Fruit fly (Drosophila melanogaster): ENCODE data around the gene CG46320.

CG46320 gene

DNA sequence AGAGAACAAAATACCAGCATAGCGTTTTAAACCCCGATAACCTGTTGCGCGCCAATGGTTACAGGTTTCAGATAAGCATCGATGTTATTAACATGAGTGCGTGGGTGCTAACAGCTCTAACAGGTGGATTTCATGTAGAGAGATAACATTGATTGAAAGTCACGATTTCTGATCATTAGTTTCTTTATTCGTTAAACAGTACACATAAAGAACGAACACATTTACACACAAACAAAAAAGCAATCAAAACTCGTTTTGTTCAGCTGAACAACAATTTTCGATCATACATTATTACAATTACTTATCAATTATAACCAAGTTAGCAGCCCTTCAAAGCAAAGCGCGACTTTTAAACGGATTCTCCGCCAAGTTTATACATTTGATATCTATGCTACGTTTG lies 125.7 kb downstream of the CG46320 start (continued):
- TF ChIP-seq CG17829 (tag; optimal IDR thresholded peaks at IDR 0.05) (peak; percentile 20), peb (GFP tag; IDR thresholded peaks at IDR 0.05) (no peak), jumu (GFP tag; optimal IDR thresholded peaks at IDR 0.05) (no peak), gce (GFP tag; IDR thresholded peaks at IDR 0.05) (no peak), yki (optimal IDR thresholded peaks at IDR 0.05) (no peak), CG10654 (GFP tag; optimal IDR thresholded peaks at IDR 0.05) (peak; percentile 23), CG9817 (tag; optimal IDR thresholded peaks at IDR 0.05) (no peak), CG2712 (tag; optimal IDR thresholded peaks at IDR 0.05) (peak; percentile 52), CG15479 (GFP tag; optimal IDR thresholded peaks at IDR 0.05) (no peak), kni (GFP tag; optimal IDR thresholded peaks at IDR 0.05) (no peak), kay (GFP tag; optimal IDR thresholded peaks at IDR 0.05) (peak; percentile 17), CG5245 (GFP tag; optimal IDR thresholded peaks at IDR 0.05) (peak; percentile 27), CG2199 (GFP tag; IDR thresholded peaks at IDR 0.05) (no peak), lmd (GFP tag; IDR thresholded peaks at IDR 0.05) (no peak), chm (GFP tag; IDR thresholded peaks at IDR 0.05) (no peak), ci (GFP tag; IDR thresholded peaks at IDR 0.05) (no peak; the same call in 2 of the 3 replicates), h (optimal IDR thresholded peaks at IDR 0.05) (no peak), usp (GFP tag; optimal IDR thresholded peaks at IDR 0.05) (no peak), shn (GFP tag; optimal IDR thresholded peaks at IDR 0.05) (no peak), Dek (tag; optimal IDR thresholded peaks at IDR 0.05) (no peak), Ets65A (GFP tag) (no peak), tll (GFP tag; optimal IDR thresholded peaks at IDR 0.05) (no peak), tgo (GFP tag; IDR thresholded peaks at IDR 0.05) (no peak), CG6791 (GFP tag; IDR thresholded peaks at IDR 0.05; ENCODE audit: partially characterized antibody) (no peak), Vsx1 (GFP tag; optimal IDR thresholded peaks at IDR 0.05) (no peak), CG11093 (GFP tag; IDR thresholded peaks at IDR 0.05) (no peak), tin (GFP tag; optimal IDR thresholded peaks at IDR 0.05) (peak; percentile 35), Sry-δ (GFP tag; optimal IDR thresholded peaks at IDR 0.05) (peak; percentile 37), CG10462 (GFP tag; optimal IDR thresholded peaks at IDR 0.05) (no peak), klu (GFP tag; IDR thresholded peaks at IDR 0.05) (peak; percentile 52; the same call in 1 of the 2 replicates), bowl (GFP tag; IDR thresholded peaks at IDR 0.05) (no peak), lab (GFP tag; optimal IDR thresholded peaks at IDR 0.05) (no peak), CG8290 (GFP tag; optimal IDR thresholded peaks at IDR 0.05) (no peak), CG8290 (tag; optimal IDR thresholded peaks at IDR 0.05) (peak in 1 of 2 experiments; percentile 62), CG12104 (GFP tag; optimal IDR thresholded peaks at IDR 0.05) (no peak), chif (GFP tag; optimal IDR thresholded peaks at IDR 0.05) (peak in 1 of 2 experiments; percentile 18), rib (GFP tag; IDR thresholded peaks at IDR 0.05) (no peak), Mad (GFP tag; optimal IDR thresholded peaks at IDR 0.05) (no peak), CTCF (GFP tag; optimal IDR thresholded peaks at IDR 0.05) (no peak), CG15696 (tag; optimal IDR thresholded peaks at IDR 0.05) (no peak), Opbp (GFP tag; IDR thresholded peaks at IDR 0.05; ENCODE audit: partially characterized antibody) (no peak), CG10209 (GFP tag; optimal IDR thresholded peaks at IDR 0.05) (no peak), Ssrp (tag; optimal IDR thresholded peaks at IDR 0.05) (no peak), CG17359 (tag; optimal IDR thresholded peaks at IDR 0.05) (peak; percentile 41), CG1233 (GFP tag; optimal IDR thresholded peaks at IDR 0.05) (no peak), CG13296 (GFP tag; optimal IDR thresholded peaks at IDR 0.05) (no peak), CG6765 (GFP tag; optimal IDR thresholded peaks at IDR 0.05) (peak; percentile 51), pum (GFP tag; optimal IDR thresholded peaks at IDR 0.05) (no peak), Lhr (GFP tag; optimal IDR thresholded peaks at IDR 0.05) (no peak), crp (GFP tag; optimal IDR thresholded peaks at IDR 0.05) (no peak), az2 (GFP tag; optimal IDR thresholded peaks at IDR 0.05) (peak; percentile 32), TFAM (GFP tag; optimal IDR thresholded peaks at IDR 0.05) (no peak), cad (GFP tag; optimal IDR thresholded peaks at IDR 0.05) (no peak), CG7928 (GFP tag; optimal IDR thresholded peaks at IDR 0.05) (no peak)
